Worm (Caenorhabditis elegans): Measurements from ENCODE around the gene nex-1.

DNA sequence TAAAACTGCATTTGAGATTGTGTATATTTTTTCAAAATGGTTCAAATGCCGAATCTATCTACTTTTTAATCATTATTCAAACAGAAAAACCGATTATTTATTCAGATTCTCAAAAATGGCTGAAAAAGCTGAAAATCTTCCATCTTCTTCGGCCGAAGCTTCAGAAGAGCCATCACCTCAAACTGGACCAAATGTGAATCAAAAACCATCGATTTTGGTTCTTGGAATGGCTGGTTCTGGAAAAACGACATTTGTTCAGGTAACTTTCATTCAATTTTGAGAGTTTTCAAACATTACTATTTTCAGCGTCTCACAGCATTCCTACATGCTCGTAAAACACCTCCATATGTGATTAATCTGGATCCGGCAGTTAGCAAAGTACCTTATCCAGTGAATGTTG is 33.5 kb downstream of the nex-1 start, which contains the start of gene gop-2:
- TF ChIP-seq nhr-237 (tag; optimal IDR thresholded peaks at IDR 0.05): no peak
- no peak for TF ChIP-seq daf-8 (GFP tag; IDR thresholded peaks at IDR 0.05)
- TF ChIP-seq nhr-11 (tag; optimal IDR thresholded peaks at IDR 0.05): no peak
- TF ChIP-seq zag-1 (tag; optimal IDR thresholded peaks at IDR 0.05): no peak
- no peak for TF ChIP-seq egl-27 (tag; optimal IDR thresholded peaks at IDR 0.05)
- peak; percentile 24 for TF ChIP-seq ama-1 (optimal IDR thresholded peaks at IDR 0.05)
- TF ChIP-seq hlh-30 (tag; optimal IDR thresholded peaks at IDR 0.05; ENCODE audit: insufficient read depth): no peak
- no peak for TF ChIP-seq nhr-28 (tag; optimal IDR thresholded peaks at IDR 0.05)
- TF ChIP-seq fos-1 (tag; optimal IDR thresholded peaks at IDR 0.05): no peak
- no peak for TF ChIP-seq lin-13 (GFP tag; optimal IDR thresholded peaks at IDR 0.05)
- TF ChIP-seq ceh-62 (tag; optimal IDR thresholded peaks at IDR 0.05): no peak

All from whole organism, L4 larva.